Worm (Caenorhabditis elegans): Measurements from ENCODE around the gene clec-179.

Gene clec-179

ce11 chrIV:7222088-7222487 is 37.6 kb upstream of the clec-179 start:
- TF ChIP-seq ceh-79 (tag; optimal IDR thresholded peaks at IDR 0.05) (no peak), aptf-2 (GFP tag; conservative IDR thresholded peaks at IDR 0.05) (no peak), efl-1 (GFP tag; optimal IDR thresholded peaks at IDR 0.05) (no peak), athp-1 (tag; optimal IDR thresholded peaks at IDR 0.05) (no peak)

DNA sequence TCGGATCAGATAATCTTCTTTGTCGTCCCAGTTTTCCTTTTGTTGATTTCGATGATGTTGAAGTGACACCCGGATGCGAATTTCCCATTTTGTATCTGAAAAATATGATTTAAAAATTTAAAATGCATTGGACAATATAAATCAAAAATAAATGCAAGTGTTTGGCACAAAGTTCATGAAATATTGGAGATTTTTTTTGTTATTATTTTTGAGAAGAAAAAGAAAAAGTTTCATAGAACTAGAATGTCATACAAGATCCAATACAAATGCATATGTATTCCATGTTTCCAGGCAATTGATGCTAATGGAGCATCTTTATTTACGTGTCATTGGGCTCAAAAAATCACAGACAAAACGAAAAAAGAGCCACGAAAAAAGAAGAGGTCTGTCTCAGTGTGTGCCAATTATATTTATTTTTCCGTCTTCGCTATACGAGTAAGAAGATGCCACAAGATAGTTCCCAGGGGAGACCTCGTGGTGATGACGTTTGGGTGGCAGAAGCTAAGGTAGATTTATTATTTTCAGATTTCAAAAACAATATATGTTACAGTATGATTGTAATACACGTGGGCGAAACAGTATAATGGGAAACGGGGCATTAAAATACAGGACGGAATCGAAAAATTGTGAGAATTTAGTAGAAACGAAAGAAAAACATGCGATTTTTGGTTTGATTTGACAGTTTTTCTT is 35.0 kb upstream of the clec-179 start, which contains the start of the genes glb-23 and R13A1.1:
Gene glb-23, minus strand, starts transcription at position 101 of the 690 bp plus-strand sequence.
Gene R13A1.1, plus strand, starts transcription at position 640 of the 690 bp plus-strand sequence.
- no peak for TF ChIP-seq mel-28 (tag; optimal IDR thresholded peaks at IDR 0.05; ENCODE audit: borderline replicate concordance)
- TF ChIP-seq snpc-1.3 (tag; optimal IDR thresholded peaks at IDR 0.05; ENCODE audit: insufficient read depth): no peak
- TF ChIP-seq C06A6.2 (GFP tag; conservative IDR thresholded peaks at IDR 0.05): no peak
- no peak for TF ChIP-seq hmg-1.2 (GFP tag; IDR thresholded peaks at IDR 0.05)
- no peak for TF ChIP-seq B0336.3 (GFP tag; IDR thresholded peaks at IDR 0.05)
- no peak for TF ChIP-seq rcor-1 (GFP tag; IDR thresholded peaks at IDR 0.05)
- TF ChIP-seq madf-8 (GFP tag; conservative IDR thresholded peaks at IDR 0.05): no peak
- TF ChIP-seq egrh-3 (GFP tag; IDR thresholded peaks at IDR 0.05): no peak
- no peak for TF ChIP-seq K11D2.4 (GFP tag; IDR thresholded peaks at IDR 0.05)
- no peak for TF ChIP-seq let-607 (tag; optimal IDR thresholded peaks at IDR 0.05)

ce11 chrIV:7216210-7216609 is 31.7 kb upstream of the clec-179 start:
- TF ChIP-seq madf-6 (GFP tag; IDR thresholded peaks at IDR 0.05): no peak
- no peak for TF ChIP-seq ceh-40 (GFP tag; IDR thresholded peaks at IDR 0.05)
- no peak for TF ChIP-seq B0019.2 (GFP tag; conservative IDR thresholded peaks at IDR 0.05)
- TF ChIP-seq lir-1 (GFP tag; conservative IDR thresholded peaks at IDR 0.05): no peak
- TF ChIP-seq egl-44 (GFP tag; IDR thresholded peaks at IDR 0.05): no peak
- TF ChIP-seq ztf-3 (GFP tag; optimal IDR thresholded peaks at IDR 0.05): no peak
- TF ChIP-seq egl-18 (GFP tag; IDR thresholded peaks at IDR 0.05): no peak
- no peak for TF ChIP-seq K11D2.4 (GFP tag; IDR thresholded peaks at IDR 0.05)
- TF ChIP-seq hmg-20 (GFP tag; IDR thresholded peaks at IDR 0.05): no peak
- no peak for TF ChIP-seq F33H1.4 (GFP tag; IDR thresholded peaks at IDR 0.05)
- no peak for TF ChIP-seq sea-2 (GFP tag; IDR thresholded peaks at IDR 0.05)
- TF ChIP-seq ztf-26 (tag; optimal IDR thresholded peaks at IDR 0.05): no peak
- no peak for TF ChIP-seq nhr-179 (tag; optimal IDR thresholded peaks at IDR 0.05)
- no peak for TF ChIP-seq madf-3 (GFP tag; IDR thresholded peaks at IDR 0.05)

- TF ChIP-seq ztf-3 (GFP tag; optimal IDR thresholded peaks at IDR 0.05): no peak
- no peak for TF ChIP-seq F52B5.7 (tag; optimal IDR thresholded peaks at IDR 0.05)
- TF ChIP-seq nhr-80 (tag; optimal IDR thresholded peaks at IDR 0.05): peak; percentile 37
- no peak for TF ChIP-seq lsl-1 (GFP tag; optimal IDR thresholded peaks at IDR 0.05)
Observed at ce11 chrIV:7212769-7213168, 28.3 kb upstream of the clec-179 start.

DNA sequence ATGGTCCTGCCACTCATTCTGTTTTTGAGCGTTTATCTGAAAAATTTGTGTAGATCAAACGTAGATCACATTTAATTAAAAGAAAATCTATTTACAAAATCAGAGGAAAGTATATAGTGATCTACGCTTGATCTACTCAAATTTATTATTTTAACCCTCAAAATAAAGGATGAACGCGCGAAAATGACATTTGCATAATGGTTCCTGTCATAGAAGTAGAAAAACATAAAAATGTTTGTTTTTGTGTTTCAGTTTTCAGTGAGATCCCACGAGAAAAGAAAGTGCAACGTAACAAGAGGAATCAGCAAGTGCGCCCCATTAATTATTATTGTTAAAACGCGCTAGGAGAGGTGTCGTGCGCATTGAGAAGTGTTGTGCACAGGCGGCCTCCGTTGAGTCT is 26.8 kb upstream of the clec-179 start:
- TF ChIP-seq cebp-1 (GFP tag; IDR thresholded peaks at IDR 0.05) (no peak), cebp-1 (tag; optimal IDR thresholded peaks at IDR 0.05) (no peak), xnd-1 (tag; optimal IDR thresholded peaks at IDR 0.05) (peak; percentile 42), die-1 (tag; optimal IDR thresholded peaks at IDR 0.05) (peak; percentile 5), Y79H2A.3 (GFP tag; conservative IDR thresholded peaks at IDR 0.05) (no peak), madf-6 (GFP tag; IDR thresholded peaks at IDR 0.05) (peak; percentile 90), Y56A3A.18 (GFP tag; IDR thresholded peaks at IDR 0.05) (no peak), ceh-91 (GFP tag; IDR thresholded peaks at IDR 0.05) (0 out of 2 replicates have a peak, but pooled peaks have one; percentile 16), madf-8 (GFP tag; conservative IDR thresholded peaks at IDR 0.05) (peak; percentile 67), hsf-1 (GFP tag; IDR thresholded peaks at IDR 0.05) (no peak), efl-1 (GFP tag; optimal IDR thresholded peaks at IDR 0.05) (peak; percentile 81), aptf-2 (GFP tag; conservative IDR thresholded peaks at IDR 0.05) (peak; percentile 83), hmg-1.2 (GFP tag; IDR thresholded peaks at IDR 0.05) (peak; percentile 38; the same call in 1 of the 2 replicates)
